Worm (Caenorhabditis elegans) whole organism, L1 larva: ENCODE measurements around the gene plg-1.

Source experiments
- C16A3.4 ChIP-seq: fragments of 150-350 bp; optimal IDR thresholded peaks from 2 replicates; lab custom pipeline; 2014; ENCODE audit warnings: missing biosample characterization, missing genetic modification characterization
- C34B4.2 ChIP-seq: sonication (generic microtip); optimal IDR thresholded peaks from 2 replicates; lab custom pipeline; 2017; ENCODE audit warnings: mild to moderate bottlenecking, missing genetic modification characterization, missing compliant biosample characterization
- F16B12.6 ChIP-seq: fragments of 150-350 bp; optimal IDR thresholded peaks from 2 replicates; lab custom pipeline; 2014; ENCODE audit warnings: missing biosample characterization, missing genetic modification characterization
- Y116A8C.19 ChIP-seq: sonication (generic microtip); optimal IDR thresholded peaks from 2 replicates; lab custom pipeline; 2016; ENCODE audit warnings: missing compliant biosample characterization, missing genetic modification characterization, borderline replicate concordance
- aly-2 ChIP-seq: fragments of 150-350 bp; optimal IDR thresholded peaks from 2 replicates; lab custom pipeline; 2014; ENCODE audit warnings: missing biosample characterization, missing genetic modification characterization
- blmp-1 ChIP-seq: fragments of 150-350 bp; optimal IDR thresholded peaks from 2 replicates; lab custom pipeline; 2014; ENCODE audit warnings: missing biosample characterization, missing genetic modification characterization
- ceh-63 ChIP-seq: fragments of 200-800 bp; sonication (Bioruptor generic); optimal IDR thresholded peaks from 2 replicates; lab custom pipeline; 2018; ENCODE audit warnings: mild to moderate bottlenecking, missing genetic modification characterization, missing compliant biosample characterization
- ceh-8 ChIP-seq: fragments of 200-800 bp; sonication (Bioruptor generic); optimal IDR thresholded peaks from 2 replicates; lab custom pipeline; 2018; ENCODE audit warnings: mild to moderate bottlenecking, missing genetic modification characterization, moderate library complexity, missing compliant biosample characterization
- ceh-82 ChIP-seq, 3 experiments: fragments of 150-350 bp in 1 of 3; sonication (generic microtip) in 2 of 3; optimal IDR thresholded peaks; 2 replicates each; lab custom pipeline; 2014 to 2017; ENCODE audit warnings: missing biosample characterization in 3 of 3, missing genetic modification characterization in 3 of 3
- ceh-90 ChIP-seq: sonication (generic microtip); optimal IDR thresholded peaks from 2 replicates; lab custom pipeline; 2016; ENCODE audit warnings: missing genetic modification characterization, missing compliant biosample characterization
- ces-1 ChIP-seq: fragments of 150-350 bp; optimal IDR thresholded peaks from 2 replicates; lab custom pipeline; 2014; ENCODE audit warnings: missing biosample characterization, missing genetic modification reagents, missing genetic modification characterization
- efl-3 ChIP-seq: fragments of 200-800 bp; sonication (Bioruptor generic); optimal IDR thresholded peaks from 2 replicates; lab custom pipeline; 2018; ENCODE audit warnings: mild to moderate bottlenecking, missing genetic modification characterization, missing compliant biosample characterization
- egl-13 ChIP-seq: sonication (generic microtip); optimal IDR thresholded peaks from 2 replicates; lab custom pipeline; 2016; ENCODE audit warnings: missing genotype, missing genetic modification reagents, missing genetic modification characterization, missing compliant biosample characterization
- egl-27 ChIP-seq, 2 experiments: fragments of 150-350 bp in 1 of 2; sonication (generic microtip); optimal IDR thresholded peaks; 3 replicates each; lab custom pipeline; 2017 to 2018; ENCODE audit warnings: missing biosample characterization in 2 of 2, missing genetic modification characterization in 2 of 2, missing genetic modification reagents in 2 of 2
- elt-2 ChIP-seq: sonication (generic microtip); optimal IDR thresholded peaks from 2 replicates; lab custom pipeline; 2016; ENCODE audit warnings: missing genetic modification characterization, mild to moderate bottlenecking, inconsistent platforms, missing compliant biosample characterization, missing genetic modification reagents
- elt-3 ChIP-seq, 6 experiments: fragments of 150-350 bp in 1 of 6; sonication (generic microtip); optimal IDR thresholded peaks; 2 replicates each; lab custom pipeline; 2017 to 2018; ENCODE audit warnings: missing biosample characterization in 6 of 6, missing genetic modification characterization in 6 of 6, inconsistent platforms in 1 of 6
- ets-5 ChIP-seq: fragments of 200-800 bp; sonication (Bioruptor generic); IDR thresholded peaks from 2 replicates; pipeline ENCODE4 v1.3.6; 2022; ENCODE audit warnings: missing genetic modification characterization, missing compliant biosample characterization
- fkh-10 ChIP-seq: sonication (generic microtip); optimal IDR thresholded peaks from 2 replicates; lab custom pipeline; 2017; ENCODE audit warnings: missing biosample characterization, missing genetic modification reagents, missing genetic modification characterization
- fkh-8 ChIP-seq: sonication (generic microtip); optimal IDR thresholded peaks from 2 replicates; lab custom pipeline; 2016; ENCODE audit warnings: mild to moderate bottlenecking, missing genetic modification characterization, missing compliant biosample characterization
- jun-1 ChIP-seq: fragments of 150-350 bp; optimal IDR thresholded peaks from 2 replicates; lab custom pipeline; 2014; ENCODE audit warnings: missing biosample characterization, missing genetic modification reagents, missing genetic modification characterization
- lin-13 ChIP-seq: fragments of 150-350 bp; optimal IDR thresholded peaks from 2 replicates; lab custom pipeline; 2014; ENCODE audit warnings: missing biosample characterization, missing genetic modification reagents, missing genetic modification characterization
- lin-14 ChIP-seq: fragments of 200-800 bp; sonication (Bioruptor generic); optimal IDR thresholded peaks from 2 replicates; lab custom pipeline; 2018; ENCODE audit warnings: mild to moderate bottlenecking, missing genetic modification characterization, moderate library complexity, missing compliant biosample characterization
- lin-15B ChIP-seq: fragments of 150-350 bp; sonication (generic microtip); optimal IDR thresholded peaks from 3 replicates; lab custom pipeline; 2014; ENCODE audit warnings: missing biosample characterization, missing genetic modification characterization
- lin-35 ChIP-seq, 2 experiments: fragments of 150-350 bp; optimal IDR thresholded peaks; 2 replicates each; lab custom pipeline; 2014; ENCODE audit warnings: missing biosample characterization in 2 of 2, missing genetic modification characterization in 2 of 2, missing genetic modification reagents in 2 of 2
- lir-3 ChIP-seq: sonication (generic microtip); optimal IDR thresholded peaks from 2 replicates; lab custom pipeline; 2016; ENCODE audit warnings: mild to moderate bottlenecking, missing genetic modification characterization, moderate library complexity, missing compliant biosample characterization; ENCODE audit not compliant: poor library complexity
- lsy-2 ChIP-seq, 2 experiments: fragments of 150-350 bp; optimal IDR thresholded peaks; 2 replicates each; lab custom pipeline; 2014; ENCODE audit warnings: missing biosample characterization in 2 of 2, missing genetic modification characterization in 2 of 2
- mab-9 ChIP-seq: fragments of 200-800 bp; sonication (Bioruptor generic); IDR thresholded peaks from 2 replicates; pipeline ENCODE4 v1.3.6; 2022; ENCODE audit warnings: missing genetic modification reagents, missing genetic modification characterization, missing compliant biosample characterization
- mep-1 ChIP-seq: fragments of 150-350 bp; optimal IDR thresholded peaks from 2 replicates; lab custom pipeline; 2014; ENCODE audit warnings: missing biosample characterization, missing genetic modification characterization
- nhr-11 ChIP-seq: fragments of 150-350 bp; optimal IDR thresholded peaks from 2 replicates; lab custom pipeline; 2014; ENCODE audit warnings: missing biosample characterization, missing genetic modification characterization
- nhr-12 ChIP-seq: sonication (generic microtip); optimal IDR thresholded peaks from 2 replicates; lab custom pipeline; 2017; ENCODE audit warnings: missing biosample characterization, missing genetic modification characterization
- nhr-237 ChIP-seq: fragments of 150-350 bp; optimal IDR thresholded peaks from 2 replicates; lab custom pipeline; 2014; ENCODE audit warnings: missing biosample characterization, missing genetic modification characterization
- nhr-28 ChIP-seq: fragments of 150-350 bp; optimal IDR thresholded peaks from 2 replicates; lab custom pipeline; 2014; ENCODE audit warnings: missing biosample characterization, missing genetic modification characterization
- nhr-47 ChIP-seq: sonication (generic microtip); optimal IDR thresholded peaks from 2 replicates; lab custom pipeline; 2016; ENCODE audit warnings: mild to moderate bottlenecking, missing genetic modification characterization, moderate library complexity, missing compliant biosample characterization
- nhr-71 ChIP-seq: sonication (generic microtip); optimal IDR thresholded peaks from 2 replicates; lab custom pipeline; 2016; ENCODE audit warnings: mild to moderate bottlenecking, missing genetic modification characterization, moderate library complexity, missing compliant biosample characterization
- nhr-84 ChIP-seq: sonication (generic microtip); optimal IDR thresholded peaks from 2 replicates; lab custom pipeline; 2017; ENCODE audit warnings: missing biosample characterization, missing genetic modification characterization
- rnt-1 ChIP-seq: sonication (generic microtip); optimal IDR thresholded peaks from 2 replicates; lab custom pipeline; 2016; ENCODE audit warnings: mild to moderate bottlenecking, missing genetic modification characterization, moderate library complexity, missing compliant biosample characterization
- skn-1 ChIP-seq: fragments of 150-350 bp; optimal IDR thresholded peaks from 2 replicates; lab custom pipeline; 2014; ENCODE audit warnings: missing biosample characterization, missing genetic modification characterization
- snpc-4 ChIP-seq: fragments of 150-350 bp; optimal IDR thresholded peaks from 2 replicates; lab custom pipeline; 2014; ENCODE audit warnings: missing biosample characterization, missing genetic modification characterization
- snu-23 ChIP-seq: sonication (generic microtip); optimal IDR thresholded peaks from 2 replicates; lab custom pipeline; 2016; ENCODE audit warnings: missing genetic modification characterization, missing compliant biosample characterization
- sox-4 ChIP-seq: sonication (generic microtip); optimal IDR thresholded peaks from 2 replicates; lab custom pipeline; 2016; ENCODE audit warnings: missing genetic modification characterization, missing compliant biosample characterization
- sptf-1 ChIP-seq: fragments of 150-350 bp; optimal IDR thresholded peaks from 2 replicates; lab custom pipeline; 2014; ENCODE audit warnings: missing biosample characterization, missing genetic modification characterization
- sup-37 ChIP-seq: fragments of 200-800 bp; sonication (Bioruptor generic); optimal IDR thresholded peaks from 2 replicates; lab custom pipeline; 2018; ENCODE audit warnings: mild to moderate bottlenecking, missing genetic modification characterization, missing compliant biosample characterization
- swsn-7 ChIP-seq: sonication (generic microtip); optimal IDR thresholded peaks from 2 replicates; lab custom pipeline; 2016; ENCODE audit warnings: missing genetic modification characterization, missing compliant biosample characterization
- tbx-2 ChIP-seq: sonication (generic microtip); optimal IDR thresholded peaks from 2 replicates; lab custom pipeline; 2016; ENCODE audit warnings: missing genetic modification characterization, missing compliant biosample characterization
- unc-130 ChIP-seq: fragments of 150-350 bp; optimal IDR thresholded peaks from 2 replicates; lab custom pipeline; 2017; ENCODE audit warnings: missing biosample characterization, missing genetic modification characterization, inconsistent platforms
- unc-30 ChIP-seq: sonication (generic microtip); optimal IDR thresholded peaks from 2 replicates; lab custom pipeline; 2017; ENCODE audit warnings: missing biosample characterization, missing genetic modification characterization
- unc-62 ChIP-seq: fragments of 150-350 bp; optimal IDR thresholded peaks from 2 replicates; lab custom pipeline; 2014; ENCODE audit warnings: missing biosample characterization, missing genetic modification reagents, missing genetic modification characterization
- unc-98 ChIP-seq: fragments of 200-800 bp; sonication (Bioruptor generic); IDR thresholded peaks from 2 replicates; pipeline ENCODE4 v1.3.6; 2022; ENCODE audit warnings: missing genetic modification characterization, missing compliant biosample characterization
- vab-15 ChIP-seq: sonication (generic microtip); optimal IDR thresholded peaks from 2 replicates; lab custom pipeline; 2017; ENCODE audit warnings: missing genotype, mild to moderate bottlenecking, missing genetic modification characterization, missing compliant biosample characterization
- zag-1 ChIP-seq: fragments of 150-350 bp; optimal IDR thresholded peaks from 2 replicates; lab custom pipeline; 2014; ENCODE audit warnings: missing biosample characterization, missing genetic modification characterization
- zip-4 ChIP-seq: fragments of 200-800 bp; sonication (Bioruptor generic); optimal IDR thresholded peaks from 2 replicates; lab custom pipeline; 2018; ENCODE audit warnings: mild to moderate bottlenecking, missing genetic modification characterization, moderate library complexity, missing compliant biosample characterization
- ztf-11 ChIP-seq, 2 experiments: sonication (generic microtip); optimal IDR thresholded peaks; 2 replicates each; lab custom pipeline; 2016 to 2017; ENCODE audit warnings: missing genetic modification characterization in 2 of 2, missing biosample characterization in 1 of 2, missing compliant biosample characterization in 1 of 2

plg-1 gene

DNA sequence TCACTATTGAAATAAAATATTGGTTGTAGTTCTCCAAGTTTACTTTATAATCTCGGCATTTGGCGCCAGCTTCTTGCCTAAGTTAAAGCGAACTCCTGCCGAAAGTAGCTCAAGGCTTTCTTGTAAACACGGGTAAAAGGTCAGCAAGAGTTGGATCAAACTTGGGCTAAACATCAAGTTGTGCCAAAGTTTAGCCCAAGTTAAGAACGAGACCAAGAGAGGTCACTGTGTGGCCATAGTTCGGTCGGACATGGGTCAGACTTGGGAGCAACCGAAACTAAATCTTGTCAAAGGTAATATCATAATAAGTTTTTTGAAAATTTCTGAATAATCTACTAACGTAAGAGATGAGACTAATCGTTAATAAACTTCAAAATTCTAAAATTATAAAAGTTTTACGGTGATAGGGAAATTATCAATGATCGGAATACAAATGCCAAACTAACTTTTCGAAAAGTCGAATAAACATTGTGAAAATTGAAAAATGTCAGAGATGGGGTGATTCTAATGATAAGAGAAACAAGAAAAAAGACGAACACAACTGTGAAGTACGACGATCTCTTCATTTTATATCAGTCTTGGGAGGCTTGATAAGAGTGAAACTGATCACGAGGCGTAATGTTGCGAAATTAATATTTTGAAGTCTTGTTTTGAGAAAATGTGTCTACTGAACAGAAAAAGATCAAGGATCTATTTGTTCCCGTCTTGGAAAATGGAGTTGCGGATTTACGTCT lies 16.0 kb downstream of the plg-1 start:
- TF ChIP-seq nhr-12 (tag; lab: Kevin White, UChicago) (no peak), nhr-28 (tag; lab: Kevin White, UChicago) (no peak), ces-1 (GFP tag; lab: Kevin White, UChicago) (no peak), Y116A8C.19 (no peak), blmp-1 (tag; lab: Kevin White, UChicago) (peak; percentile 87), unc-98 (GFP tag; lab: Robert Waterston, UW) (no peak), nhr-71 (peak; percentile 69), egl-27 (tag; optimal IDR thresholded peaks at IDR 0.05; lab: Kevin White, UChicago) (no peak), egl-13 (no peak), snpc-4 (tag; lab: Kevin White, UChicago) (no peak), ztf-11 (tag; optimal IDR thresholded peaks at IDR 0.05; lab: Kevin White, UChicago) (no peak), aly-2 (tag; lab: Kevin White, UChicago) (no peak), ceh-63 (no peak), C34B4.2 (tag; lab: Kevin White, UChicago) (no peak), sptf-1 (tag; lab: Kevin White, UChicago) (no peak), efl-3 (no peak), lin-13 (GFP tag; lab: Kevin White, UChicago) (no peak), snu-23 (GFP tag; lab: Kevin White, UChicago) (peak; percentile 42), fkh-8 (tag; lab: Kevin White, UChicago) (no peak), nhr-47 (tag; lab: Kevin White, UChicago) (no peak), lin-15B (no peak), mab-9 (GFP tag; lab: Robert Waterston, UW) (no peak), sup-37 (GFP tag; lab: Kevin White, UChicago) (no peak), lsy-2 (tag; optimal IDR thresholded peaks at IDR 0.05; lab: Kevin White, UChicago) (peak; percentile 8 to 49), vab-15 (tag; lab: Kevin White, UChicago) (no peak), nhr-237 (tag; lab: Kevin White, UChicago) (no peak), ceh-82 (tag; optimal IDR thresholded peaks at IDR 0.05; lab: Kevin White, UChicago) (no peak), unc-130 (tag; lab: Kevin White, UChicago) (no peak), zip-4 (GFP tag; lab: Kevin White, UChicago) (peak; percentile 44), nhr-84 (tag; lab: Kevin White, UChicago) (no peak), lin-35 (GFP tag; optimal IDR thresholded peaks at IDR 0.05; lab: Kevin White, UChicago) (peak in 1 of 2 experiments; percentile 70), lin-14 (peak; percentile 74), swsn-7 (tag; lab: Kevin White, UChicago) (no peak), zag-1 (tag; lab: Kevin White, UChicago) (no peak), skn-1 (peak; percentile 46), unc-30 (tag; lab: Kevin White, UChicago) (no peak), nhr-11 (tag; lab: Kevin White, UChicago) (no peak), C16A3.4 (tag; lab: Kevin White, UChicago) (no peak), mep-1 (tag; lab: Kevin White, UChicago) (peak; percentile 6), rnt-1 (tag; lab: Kevin White, UChicago) (no peak), unc-62 (GFP tag; lab: Kevin White, UChicago) (no peak), sox-4 (no peak), ceh-90 (tag; lab: Kevin White, UChicago) (no peak), lir-3 (tag; lab: Kevin White, UChicago) (peak; percentile 7), elt-2 (peak; percentile 88), tbx-2 (tag; lab: Kevin White, UChicago) (no peak), elt-3 (tag; optimal IDR thresholded peaks at IDR 0.05; lab: Kevin White, UChicago) (peak in 5 of 6 experiments; percentile 57 to 90 (median 70)), ets-5 (GFP tag; lab: Robert Waterston, UW) (no peak), ceh-8 (GFP tag; lab: Kevin White, UChicago) (no peak), F16B12.6 (no peak), jun-1 (tag; lab: Kevin White, UChicago) (no peak), fkh-10 (GFP tag; lab: Kevin White, UChicago) (no peak)
